Fruit fly (Drosophila melanogaster) whole organism, wandering third instar larva: Measurements from ENCODE around the gene mRpS35.
A peak's percentile ranks its signal among the peaks of the same experiment; 100 is the strongest.

ENCODE experiments used
- Abd-B ChIP-seq: fragments of >200 bp; optimal IDR thresholded peaks from 2 replicates; lab custom pipeline; 2017; ENCODE audit warnings: missing biosample characterization, missing genetic modification characterization
- CG32264 ChIP-seq: fragments of 200-800 bp; sonication (Bioruptor generic); optimal IDR thresholded peaks from 2 replicates; lab custom pipeline; 2016; ENCODE audit warnings: missing biosample characterization, missing genetic modification characterization
- CG9705 ChIP-seq: fragments of 200-800 bp; sonication (Bioruptor generic); optimal IDR thresholded peaks from 2 replicates; lab custom pipeline; 2018; ENCODE audit warnings: missing biosample characterization, mild to moderate bottlenecking, missing genetic modification characterization
- CrebA ChIP-seq: fragments of 200-800 bp; sonication (Bioruptor generic); optimal IDR thresholded peaks from 2 replicates; lab custom pipeline; 2016; ENCODE audit warnings: missing biosample characterization, mild to moderate bottlenecking, missing genetic modification characterization, borderline replicate concordance
- Dfd ChIP-seq: fragments of >200 bp; optimal IDR thresholded peaks from 2 replicates; lab custom pipeline; 2017; ENCODE audit warnings: missing biosample characterization, missing genetic modification characterization
- Dif ChIP-seq: fragments of 200-275, 200-300 bp; sonication (Bioruptor generic); optimal IDR thresholded peaks from 2 replicates; lab custom pipeline; 2018; ENCODE audit warnings: missing biosample characterization, missing genetic modification characterization; ENCODE audit not compliant: partially characterized antibody
- GATAd ChIP-seq: sonication (Bioruptor generic); optimal IDR thresholded peaks from 2 replicates; lab custom pipeline; 2016; ENCODE audit warnings: missing biosample characterization, missing genetic modification characterization
- HLH106 ChIP-seq: fragments of 200-800 bp; optimal IDR thresholded peaks from 3 replicates; lab custom pipeline; 2019; ENCODE audit warnings: missing biosample characterization, mild to moderate bottlenecking, missing genetic modification characterization, moderate library complexity
- Hnf4 ChIP-seq: fragments of 200-800 bp; sonication (Bioruptor generic); optimal IDR thresholded peaks from 2 replicates; lab custom pipeline; 2016; ENCODE audit warnings: missing biosample characterization, mild to moderate bottlenecking, missing genetic modification characterization
- Hr78 ChIP-seq: fragments of >200 bp; optimal IDR thresholded peaks from 2 replicates; lab custom pipeline; 2017; ENCODE audit warnings: missing biosample characterization, missing genetic modification characterization
- Hr83 ChIP-seq: fragments of 200-300 bp; sonication (Bioruptor generic); optimal IDR thresholded peaks from 2 replicates; lab custom pipeline; 2016; ENCODE audit warnings: missing biosample characterization, mild to moderate bottlenecking, missing genetic modification characterization, moderate library complexity; ENCODE audit not compliant: poor library complexity, severe bottlenecking
- Jra ChIP-seq: sonication (Bioruptor generic); optimal IDR thresholded peaks from 2 replicates; lab custom pipeline; 2016; ENCODE audit warnings: missing biosample characterization, missing genetic modification characterization
- Mio ChIP-seq: sonication (Bioruptor generic); optimal IDR thresholded peaks from 2 replicates; lab custom pipeline; 2016; ENCODE audit warnings: missing biosample characterization, missing genetic modification characterization
- Myc ChIP-seq: fragments of >200 bp; optimal IDR thresholded peaks from 2 replicates; lab custom pipeline; 2017
- N ChIP-seq: fragments of >200 bp; optimal IDR thresholded peaks from 2 replicates; lab custom pipeline; 2018; ENCODE audit warnings: missing biosample characterization, missing external identifiers, missing genetic modification characterization
- OdsH ChIP-seq: fragments of 200-800 bp; sonication (Bioruptor generic); optimal IDR thresholded peaks from 2 replicates; lab custom pipeline; 2016; ENCODE audit warnings: missing biosample characterization, mild to moderate bottlenecking, missing genetic modification characterization
- Rel ChIP-seq, 2 experiments: fragments of 200-800 bp; sonication (Bioruptor generic) in 1 of 2; optimal IDR thresholded peaks; 2 replicates in 1 of 2; 3 replicates in 1 of 2; lab custom pipeline; 2016 to 2019; ENCODE audit warnings: mild to moderate bottlenecking in 2 of 2, missing biosample characterization in 2 of 2, missing genetic modification characterization in 2 of 2, moderate library complexity in 1 of 2
- Sp1 ChIP-seq: fragments of 200-800 bp; sonication (Bioruptor generic); optimal IDR thresholded peaks from 3 replicates; lab custom pipeline; 2019; ENCODE audit warnings: missing biosample characterization, mild to moderate bottlenecking, missing genetic modification characterization, moderate library complexity
- Vsx2 ChIP-seq: fragments of 200-300, 225-300 bp; sonication (Bioruptor generic); optimal IDR thresholded peaks from 2 replicates; lab custom pipeline; 2018; ENCODE audit warnings: missing biosample characterization, missing genetic modification characterization; ENCODE audit not compliant: partially characterized antibody
- br ChIP-seq: fragments of 200-800 bp; sonication (Bioruptor generic); optimal IDR thresholded peaks from 2 replicates; lab custom pipeline; 2016; ENCODE audit warnings: missing biosample characterization, missing genetic modification characterization
- brk ChIP-seq: fragments of 200-800 bp; sonication (Bioruptor generic); optimal IDR thresholded peaks from 2 replicates; lab custom pipeline; 2016; ENCODE audit warnings: missing biosample characterization, mild to moderate bottlenecking, missing genetic modification characterization
- dl ChIP-seq, 2 experiments: fragments of 175-275, 200-275 bp in 1 of 2; fragments of 200-275 bp in 1 of 2; sonication (Bioruptor generic); optimal IDR thresholded peaks; lab custom pipeline; 2018; ENCODE audit warnings: mild to moderate bottlenecking in 2 of 2, missing biosample characterization in 2 of 2, missing genetic modification characterization in 2 of 2, moderate library complexity in 2 of 2; ENCODE audit not compliant: partially characterized antibody in 2 of 2, insufficient read depth in 1 of 2
- dmrt93B ChIP-seq: fragments of 200-800 bp; sonication (Bioruptor generic); optimal IDR thresholded peaks from 2 replicates; lab custom pipeline; 2018; ENCODE audit warnings: missing biosample characterization, mild to moderate bottlenecking, missing genetic modification characterization
- dsf ChIP-seq: sonication (Bioruptor generic); optimal IDR thresholded peaks from 2 replicates; lab custom pipeline; 2016; ENCODE audit warnings: missing biosample characterization, missing genetic modification characterization, borderline replicate concordance
- ey ChIP-seq: fragments of 200-800 bp; sonication (Bioruptor generic); optimal IDR thresholded peaks from 2 replicates; lab custom pipeline; 2016; ENCODE audit warnings: missing biosample characterization, missing genetic modification characterization
- foxo ChIP-seq, 2 experiments: fragments of 200-800 bp; sonication (Bioruptor generic); optimal IDR thresholded peaks; 2 replicates in 1 of 2; 3 replicates in 1 of 2; lab custom pipeline; 2016 to 2017; ENCODE audit warnings: missing biosample characterization in 2 of 2, missing genetic modification characterization in 2 of 2
- fru ChIP-seq: fragments of 200-800 bp; sonication (Bioruptor generic); optimal IDR thresholded peaks from 3 replicates; lab custom pipeline; 2016; ENCODE audit warnings: missing biosample characterization, mild to moderate bottlenecking, missing genetic modification characterization
- h ChIP-seq: fragments of 200-800 bp; sonication (Bioruptor generic); optimal IDR thresholded peaks from 3 replicates; lab custom pipeline; 2016; ENCODE audit warnings: missing biosample characterization, mild to moderate bottlenecking, missing genetic modification characterization
- jim ChIP-seq: fragments of 175-275, 200-325 bp; sonication (Bioruptor generic); optimal IDR thresholded peaks from 2 replicates; lab custom pipeline; 2016; ENCODE audit warnings: missing biosample characterization, mild to moderate bottlenecking, missing genetic modification characterization
- lola ChIP-seq: fragments of >200 bp; optimal IDR thresholded peaks from 2 replicates; lab custom pipeline; 2017; ENCODE audit warnings: missing biosample characterization, missing genetic modification characterization
- pan ChIP-seq: fragments of >200 bp; optimal IDR thresholded peaks from 2 replicates; lab custom pipeline; 2017
- psq ChIP-seq: fragments of 200-800 bp; sonication (Bioruptor generic); optimal IDR thresholded peaks from 3 replicates; lab custom pipeline; 2017; ENCODE audit warnings: missing biosample characterization, mild to moderate bottlenecking, missing genetic modification characterization, moderate library complexity
- rgr ChIP-seq: fragments of 200-800 bp; sonication (Bioruptor generic); optimal IDR thresholded peaks from 3 replicates; lab custom pipeline; 2016; ENCODE audit warnings: missing biosample characterization, mild to moderate bottlenecking, missing genetic modification characterization
- sage ChIP-seq: fragments of 200-800 bp; sonication (Bioruptor generic); optimal IDR thresholded peaks from 2 replicates; lab custom pipeline; 2016; ENCODE audit warnings: missing biosample characterization, mild to moderate bottlenecking, missing genetic modification characterization
- sv ChIP-seq: fragments of 200-800 bp; sonication (Bioruptor generic); optimal IDR thresholded peaks from 3 replicates; lab custom pipeline; 2016; ENCODE audit warnings: missing biosample characterization, missing genetic modification characterization
- tai ChIP-seq: sonication (Bioruptor generic); optimal IDR thresholded peaks from 2 replicates; lab custom pipeline; 2016; ENCODE audit warnings: missing biosample characterization, missing genetic modification characterization
- usp ChIP-seq: fragments of >200 bp; optimal IDR thresholded peaks from 2 replicates; lab custom pipeline; 2017; ENCODE audit warnings: missing biosample characterization, missing genetic modification characterization
- woc ChIP-seq: sonication (Bioruptor generic); optimal IDR thresholded peaks from 2 replicates; lab custom pipeline; 2016; ENCODE audit warnings: missing biosample characterization, mild to moderate bottlenecking, missing genetic modification characterization

Gene mRpS35

DNA sequence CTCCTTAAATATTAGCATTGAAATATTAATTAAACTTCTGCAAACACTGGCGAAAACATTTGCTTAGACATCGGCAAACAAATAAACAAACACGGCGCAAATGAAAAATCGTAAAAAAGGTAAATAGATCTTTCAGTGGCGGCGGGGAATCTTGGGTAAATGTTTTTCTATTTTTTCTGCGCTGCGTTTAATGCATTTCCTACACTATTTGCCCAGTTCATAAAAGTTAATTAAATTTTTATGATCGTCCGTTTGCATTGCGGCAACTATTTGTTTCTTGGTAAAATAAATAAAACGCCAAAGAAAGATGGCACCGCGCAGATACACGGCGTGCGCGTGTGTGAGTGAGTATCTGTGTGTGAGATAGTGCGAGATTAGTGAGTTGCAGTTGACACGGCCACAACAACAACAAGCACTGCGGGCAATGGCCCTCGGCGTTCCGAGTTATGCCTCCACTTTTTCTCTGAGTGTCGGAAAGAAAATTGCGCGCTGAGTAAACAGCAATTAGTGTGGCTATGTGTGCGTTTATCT is 17.8 kb downstream of the mRpS35 start:
- TF ChIP-seq fru (GFP tag; lab: Kevin White, UChicago): no peak
- no peak for TF ChIP-seq Mio (GFP tag; lab: Kevin White, UChicago)
- TF ChIP-seq br: no peak
- TF ChIP-seq usp (GFP tag; lab: Kevin White, UChicago): no peak
- no peak for TF ChIP-seq h (GFP tag; lab: Kevin White, UChicago)
- TF ChIP-seq sv (GFP tag; lab: Kevin White, UChicago): peak; percentile 10
- no peak for TF ChIP-seq Jra
- TF ChIP-seq Hr83: peak; percentile 29
- no peak for TF ChIP-seq woc (GFP tag; lab: Kevin White, UChicago)
- TF ChIP-seq N (GFP tag; lab: Kevin White, UChicago): no peak
- no peak for TF ChIP-seq foxo (GFP tag; optimal IDR thresholded peaks at IDR 0.05; lab: Kevin White, UChicago)
- TF ChIP-seq Sp1 (GFP tag; lab: Kevin White, UChicago): no peak
- no peak for TF ChIP-seq Myc (lab: Kevin White, UChicago)
- no peak for TF ChIP-seq Hnf4 (GFP tag; lab: Kevin White, UChicago)
- TF ChIP-seq dsf (GFP tag; lab: Kevin White, UChicago): no peak
- TF ChIP-seq brk: no peak

DNA sequence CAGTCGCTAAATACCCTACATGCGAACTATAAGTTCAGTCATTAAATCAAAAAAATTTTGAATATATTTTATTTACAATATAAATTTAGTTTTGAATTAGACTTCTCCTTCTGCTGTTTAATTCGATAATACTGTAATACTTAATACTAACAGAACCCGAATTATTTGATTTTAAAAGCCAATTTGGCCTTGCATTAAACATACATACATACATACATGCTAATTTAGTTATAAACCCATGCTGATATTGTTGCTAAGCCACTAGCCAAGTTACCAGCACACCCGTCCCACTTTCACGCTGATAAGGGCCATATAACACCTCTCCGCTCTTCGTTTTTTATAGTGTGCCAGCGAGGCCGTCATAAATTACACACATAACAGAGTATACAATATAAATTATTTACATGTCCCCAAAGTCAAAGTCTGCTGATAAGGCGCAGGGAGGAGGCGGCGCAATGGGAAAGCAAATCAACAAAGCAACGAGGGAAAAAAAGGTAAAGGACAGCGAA is 18.5 kb downstream of the mRpS35 start:
- TF ChIP-seq Sp1 (GFP tag; lab: Kevin White, UChicago) (peak; percentile 36), sage (GFP tag; lab: Kevin White, UChicago) (no peak), h (GFP tag; lab: Kevin White, UChicago) (peak; percentile 48), Dif (GFP tag; lab: Kevin White, UChicago) (no peak), Abd-B (GFP tag; lab: Kevin White, UChicago) (no peak), rgr (GFP tag; lab: Kevin White, UChicago) (no peak), Hnf4 (GFP tag; lab: Kevin White, UChicago) (peak; percentile 76), dsf (GFP tag; lab: Kevin White, UChicago) (no peak), pan (lab: Kevin White, UChicago) (no peak), lola (GFP tag; lab: Kevin White, UChicago) (no peak), OdsH (GFP tag; lab: Kevin White, UChicago) (peak; percentile 39), usp (GFP tag; lab: Kevin White, UChicago) (no peak), brk (no peak), ey (GFP tag; lab: Kevin White, UChicago) (no peak), CG32264 (GFP tag; lab: Kevin White, UChicago) (no peak), dl (GFP tag; optimal IDR thresholded peaks at IDR 0.05; lab: Kevin White, UChicago; ENCODE audit: insufficient read depth in 1 of 2, partially characterized antibody in 2 of 2) (no peak), CG9705 (GFP tag; lab: Kevin White, UChicago) (peak; percentile 1), CrebA (no peak), dmrt93B (peak; percentile 29), Jra (no peak), Hr78 (GFP tag; lab: Kevin White, UChicago) (no peak), HLH106 (tag; lab: Kevin White, UChicago) (peak; percentile 39), Mio (GFP tag; lab: Kevin White, UChicago) (no peak), jim (GFP tag; lab: Kevin White, UChicago) (no peak), Rel (GFP tag; optimal IDR thresholded peaks at IDR 0.05; lab: Kevin White, UChicago) (no peak), Rel (tag; optimal IDR thresholded peaks at IDR 0.05; lab: Kevin White, UChicago) (peak; percentile 15), foxo (GFP tag; optimal IDR thresholded peaks at IDR 0.05; lab: Kevin White, UChicago) (peak in 1 of 2 experiments; percentile 27), Vsx2 (no peak), br (peak; percentile 28), woc (GFP tag; lab: Kevin White, UChicago) (no peak), Myc (lab: Kevin White, UChicago) (no peak), GATAd (GFP tag; lab: Kevin White, UChicago) (no peak), Dfd (GFP tag; lab: Kevin White, UChicago) (no peak), tai (GFP tag; lab: Kevin White, UChicago) (no peak), sv (GFP tag; lab: Kevin White, UChicago) (no peak), psq (GFP tag; lab: Kevin White, UChicago) (peak; percentile 29), fru (GFP tag; lab: Kevin White, UChicago) (peak; percentile 44), N (GFP tag; lab: Kevin White, UChicago) (no peak), Hr83 (no peak)
- TF ChIP-seq, all 38 proteins: peak for 12
